Fruit fly (Drosophila melanogaster): ENCODE results near the gene CG12069.

Gene CG12069

DNA sequence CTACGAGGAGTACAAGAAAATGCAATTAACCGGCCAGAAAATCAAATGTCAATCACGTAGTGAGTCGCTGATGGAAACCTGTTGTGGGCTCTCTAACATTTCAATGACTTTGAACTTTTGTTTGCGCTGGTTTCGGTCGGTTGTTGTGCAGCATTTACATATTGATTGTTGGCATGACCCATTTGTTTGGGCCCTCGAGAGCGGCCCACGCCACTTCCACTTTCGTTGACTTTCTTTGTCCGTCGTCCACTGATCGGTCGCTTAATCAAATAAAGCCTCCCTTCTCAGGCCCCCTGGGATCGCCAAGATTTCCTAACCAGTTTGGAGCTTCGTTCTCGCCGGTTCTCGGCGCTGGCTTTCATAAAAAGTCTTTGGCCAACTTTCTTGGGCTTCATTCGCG is 5.0 kb downstream of the CG12069 start, which contains the start of gene Spn100A:
TSS of gene Spn100A (plus strand) at position 392 of the 400 bp plus-strand sequence.
- TF ChIP-seq eg (GFP tag; IDR thresholded peaks at IDR 0.05) (no peak), CG6854 (GFP tag; optimal IDR thresholded peaks at IDR 0.05) (peak; percentile 19), Sox14 (GFP tag; optimal IDR thresholded peaks at IDR 0.05) (peak; percentile 48), Sox102F (GFP tag; optimal IDR thresholded peaks at IDR 0.05) (peak; percentile 24), Eip75B (GFP tag; optimal IDR thresholded peaks at IDR 0.05) (peak; percentile 28), Blimp-1 (GFP tag; optimal IDR thresholded peaks at IDR 0.05) (peak; percentile 99), svp (GFP tag) (peak; percentile 10), CG11762 (GFP tag; optimal IDR thresholded peaks at IDR 0.05; ENCODE audit: insufficient read depth) (no peak), fkh (GFP tag; optimal IDR thresholded peaks at IDR 0.05) (peak; percentile 34), fd59A (GFP tag; optimal IDR thresholded peaks at IDR 0.05) (no peak)

dm6 chr3R:30689653-30690052 is 5.6 kb downstream of the CG12069 start:
- TF ChIP-seq CG11762 (GFP tag; optimal IDR thresholded peaks at IDR 0.05; ENCODE audit: insufficient read depth), result peak; percentile 11
- TF ChIP-seq CG10631 (GFP tag; optimal IDR thresholded peaks at IDR 0.05), result peak; percentile 63
- TF ChIP-seq Eip78C (GFP tag), result peak; percentile 80
- peak; percentile 51 for TF ChIP-seq CG6276 (GFP tag; optimal IDR thresholded peaks at IDR 0.05)
- peak; percentile 74 for TF ChIP-seq lz (GFP tag; optimal IDR thresholded peaks at IDR 0.05)
- peak; percentile 61 for TF ChIP-seq Hr39 (GFP tag; optimal IDR thresholded peaks at IDR 0.05)
- no peak for TF ChIP-seq CG9139 (GFP tag; optimal IDR thresholded peaks at IDR 0.05)
- peak; percentile 22 for TF ChIP-seq acj6 (GFP tag; optimal IDR thresholded peaks at IDR 0.05)
- peak; percentile 15 for TF ChIP-seq CG7368 (GFP tag; optimal IDR thresholded peaks at IDR 0.05)
- peak; percentile 75 for TF ChIP-seq CG3919 (GFP tag; optimal IDR thresholded peaks at IDR 0.05)
- peak; percentile 84 for TF ChIP-seq cyc (GFP tag; optimal IDR thresholded peaks at IDR 0.05)
- no peak for TF ChIP-seq dsx (GFP tag; optimal IDR thresholded peaks at IDR 0.05; ENCODE audit: poor library complexity, severe bottlenecking)
- peak; percentile 9 for TF ChIP-seq pdm3 (GFP tag; optimal IDR thresholded peaks at IDR 0.05)
- TF ChIP-seq Ets21C (GFP tag; optimal IDR thresholded peaks at IDR 0.05), result peak; percentile 56
- peak; percentile 16 for TF ChIP-seq CG6808 (GFP tag; optimal IDR thresholded peaks at IDR 0.05)
- peak; percentile 60 for TF ChIP-seq Sox102F (GFP tag; optimal IDR thresholded peaks at IDR 0.05)
- TF ChIP-seq fd85E (GFP tag; optimal IDR thresholded peaks at IDR 0.05), result no peak
- TF ChIP-seq CG11294 (GFP tag; IDR thresholded peaks at IDR 0.05), result peak; percentile 61; the same call in 1 of the 2 replicates
- no peak for TF ChIP-seq CG4318 (GFP tag; optimal IDR thresholded peaks at IDR 0.05)
- peak; percentile 64 for TF ChIP-seq Smox (GFP tag; optimal IDR thresholded peaks at IDR 0.05)
- no peak for TF ChIP-seq Sox15 (GFP tag; optimal IDR thresholded peaks at IDR 0.05)
- peak; percentile 72; the same call in 2 of the 3 replicates for TF ChIP-seq eg (GFP tag; IDR thresholded peaks at IDR 0.05)
- peak; percentile 77 for TF ChIP-seq esn (GFP tag; optimal IDR thresholded peaks at IDR 0.05)
- TF ChIP-seq CG8119 (GFP tag; IDR thresholded peaks at IDR 0.05), result peak; percentile 57; the same call in 2 of the 3 replicates
- no peak for TF ChIP-seq CG1621 (tag; optimal IDR thresholded peaks at IDR 0.05)
- TF ChIP-seq salr (GFP tag; optimal IDR thresholded peaks at IDR 0.05), result peak in 1 of 2 experiments; percentile 21
- no peak for TF ChIP-seq spab (GFP tag; optimal IDR thresholded peaks at IDR 0.05)
- TF ChIP-seq CG6792 (GFP tag; optimal IDR thresholded peaks at IDR 0.05), result peak; percentile 57
- peak; percentile 85 for TF ChIP-seq Gug (GFP tag; IDR thresholded peaks at IDR 0.05)
- TF ChIP-seq Lpt (GFP tag; optimal IDR thresholded peaks at IDR 0.05), result peak; percentile 39
- TF ChIP-seq CG3032 (tag; optimal IDR thresholded peaks at IDR 0.05), result no peak
- no peak for TF ChIP-seq vri (GFP tag; optimal IDR thresholded peaks at IDR 0.05)
- peak; percentile 29 for TF ChIP-seq CG10669 (GFP tag; optimal IDR thresholded peaks at IDR 0.05)
- TF ChIP-seq fkh (GFP tag; optimal IDR thresholded peaks at IDR 0.05), result no peak
- TF ChIP-seq achi (GFP tag; optimal IDR thresholded peaks at IDR 0.05), result peak; percentile 71
- TF ChIP-seq Blimp-1 (GFP tag; optimal IDR thresholded peaks at IDR 0.05), result peak; percentile 47
- peak; percentile 50 for TF ChIP-seq Sox14 (GFP tag; optimal IDR thresholded peaks at IDR 0.05)
- no peak for TF ChIP-seq Hr38 (GFP tag; optimal IDR thresholded peaks at IDR 0.05)
- TF ChIP-seq Met (GFP tag; optimal IDR thresholded peaks at IDR 0.05), result peak; percentile 92
- TF ChIP-seq CG11902 (GFP tag; optimal IDR thresholded peaks at IDR 0.05), result peak; percentile 32
- TF ChIP-seq net (GFP tag; optimal IDR thresholded peaks at IDR 0.05), result peak; percentile 35
- TF ChIP-seq OdsH (GFP tag; optimal IDR thresholded peaks at IDR 0.05), result peak; percentile 42
- peak; percentile 6 for TF ChIP-seq CG8632 (GFP tag; optimal IDR thresholded peaks at IDR 0.05)
- TF ChIP-seq Ets96B (tag; optimal IDR thresholded peaks at IDR 0.05), result no peak
- TF ChIP-seq CG6854 (GFP tag; optimal IDR thresholded peaks at IDR 0.05), result peak; percentile 46
- TF ChIP-seq topi (GFP tag; optimal IDR thresholded peaks at IDR 0.05), result peak; percentile 79
